Worm (Caenorhabditis elegans): ENCODE measurements around the gene rpl-16.

Gene rpl-16

DNA sequence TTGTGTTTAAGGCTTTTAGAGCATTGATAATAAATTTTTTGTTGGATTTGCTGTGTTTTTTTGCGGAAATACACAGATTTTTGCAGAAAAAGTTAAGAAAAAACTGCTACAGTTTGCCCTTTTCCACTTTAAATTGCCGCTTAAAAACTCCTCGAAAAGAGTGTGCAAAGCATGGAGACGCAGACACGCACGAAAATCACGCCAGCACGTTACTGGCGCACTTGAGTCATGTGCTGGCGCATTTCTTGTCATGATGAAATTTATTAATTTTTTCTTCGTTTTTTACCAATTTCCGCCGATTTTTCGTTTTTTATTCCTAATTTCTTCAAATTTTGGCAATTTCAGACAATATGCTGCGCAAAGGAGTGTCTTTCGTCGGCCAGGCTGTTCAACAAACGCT, 43.3 kb downstream of the rpl-16 start, which contains the start of gene C34C12.8 (continued):
- peak; percentile 83 for TF ChIP-seq ceh-82 (tag; optimal IDR thresholded peaks at IDR 0.05)

DNA sequence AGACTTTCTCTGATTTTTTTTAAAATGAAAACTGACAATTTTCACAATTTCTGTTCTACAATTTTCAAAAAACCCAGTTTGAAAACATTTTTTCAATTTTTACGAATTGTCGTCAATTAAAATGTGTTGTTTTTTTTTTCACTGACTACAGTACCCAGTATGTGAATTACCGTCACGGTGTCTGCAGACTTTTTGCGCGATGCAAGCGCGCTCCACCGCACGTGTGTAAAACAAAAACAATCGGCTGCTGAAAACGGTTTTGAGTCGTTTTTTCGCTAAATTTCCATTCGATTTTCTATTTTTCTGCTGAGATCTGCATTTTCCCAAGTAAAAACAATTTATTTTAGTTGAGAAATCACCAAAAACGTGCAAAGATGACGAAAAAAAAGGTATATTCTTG, 47.2 kb downstream of the rpl-16 start:
- TF ChIP-seq sea-2 (GFP tag; optimal IDR thresholded peaks at IDR 0.05) (no peak), nhr-43 (tag; optimal IDR thresholded peaks at IDR 0.05; ENCODE audit: poor library complexity, severe bottlenecking) (peak; percentile 97), mml-1 (tag; optimal IDR thresholded peaks at IDR 0.05) (no peak), nhr-67 (tag; optimal IDR thresholded peaks at IDR 0.05) (no peak), hmg-11 (tag; optimal IDR thresholded peaks at IDR 0.05) (peak; percentile 85), ceh-16 (tag; optimal IDR thresholded peaks at IDR 0.05) (no peak), nhr-11 (tag; optimal IDR thresholded peaks at IDR 0.05) (peak; percentile 92), pha-4 (tag; optimal IDR thresholded peaks at IDR 0.05) (peak; percentile 99), ZK546.5 (tag; optimal IDR thresholded peaks at IDR 0.05) (peak; percentile 65), nhr-77 (tag; optimal IDR thresholded peaks at IDR 0.05) (peak; percentile 83), ama-1 (optimal IDR thresholded peaks at IDR 0.05) (peak; percentile 78), unc-39 (tag; optimal IDR thresholded peaks at IDR 0.05) (peak; percentile 13), pqm-1 (tag; optimal IDR thresholded peaks at IDR 0.05) (peak; percentile 90), ztf-4 (tag; optimal IDR thresholded peaks at IDR 0.05) (peak; percentile 89), ceh-9 (tag; optimal IDR thresholded peaks at IDR 0.05) (no peak), elt-2 (tag; optimal IDR thresholded peaks at IDR 0.05) (peak; percentile 88), skn-1 (tag; optimal IDR thresholded peaks at IDR 0.05) (peak; percentile 93), aly-2 (tag; optimal IDR thresholded peaks at IDR 0.05) (peak; percentile 67), egl-27 (tag; optimal IDR thresholded peaks at IDR 0.05) (peak; percentile 79), zag-1 (tag; optimal IDR thresholded peaks at IDR 0.05) (peak; percentile 80), fkh-10 (GFP tag; optimal IDR thresholded peaks at IDR 0.05) (peak; percentile 90), jun-1 (tag; optimal IDR thresholded peaks at IDR 0.05) (peak; percentile 96), ceh-82 (tag; optimal IDR thresholded peaks at IDR 0.05) (peak; percentile 92), daf-12 (tag; optimal IDR thresholded peaks at IDR 0.05) (peak; percentile 38), elt-1 (tag; optimal IDR thresholded peaks at IDR 0.05) (peak; percentile 79), elt-3 (tag; optimal IDR thresholded peaks at IDR 0.05) (peak; percentile 66 to 95 (median 75)), ztf-11 (tag; optimal IDR thresholded peaks at IDR 0.05) (no peak), mdl-1 (tag; optimal IDR thresholded peaks at IDR 0.05) (peak; percentile 57), snpc-4 (tag; optimal IDR thresholded peaks at IDR 0.05) (peak; percentile 91), nhr-237 (tag; optimal IDR thresholded peaks at IDR 0.05) (peak; percentile 28), nhr-12 (tag; optimal IDR thresholded peaks at IDR 0.05) (no peak), nhr-76 (tag; optimal IDR thresholded peaks at IDR 0.05) (peak; percentile 83), eor-1 (tag; optimal IDR thresholded peaks at IDR 0.05) (no peak), nhr-25 (tag; optimal IDR thresholded peaks at IDR 0.05) (peak; percentile 99), egl-5 (tag; optimal IDR thresholded peaks at IDR 0.05) (peak; percentile 93), R02D3.7 (tag; optimal IDR thresholded peaks at IDR 0.05) (peak; percentile 96), lsy-12 (tag; optimal IDR thresholded peaks at IDR 0.05) (peak; percentile 99), unc-62 (GFP tag; optimal IDR thresholded peaks at IDR 0.05) (peak; percentile 89), nhr-28 (tag; optimal IDR thresholded peaks at IDR 0.05) (peak; percentile 74), nfya-1 (tag; optimal IDR thresholded peaks at IDR 0.05; ENCODE audit: insufficient read depth) (peak; percentile 99), lin-15B (tag; optimal IDR thresholded peaks at IDR 0.05) (peak; percentile 99), fos-1 (tag; optimal IDR thresholded peaks at IDR 0.05) (peak; percentile 77), lin-39 (tag; optimal IDR thresholded peaks at IDR 0.05) (peak; percentile 94), tbx-2 (tag; optimal IDR thresholded peaks at IDR 0.05) (peak; percentile 95), nhr-23 (tag; optimal IDR thresholded peaks at IDR 0.05) (peak; percentile 99), ceh-28 (tag; optimal IDR thresholded peaks at IDR 0.05) (peak; percentile 90), fkh-2 (tag; optimal IDR thresholded peaks at IDR 0.05) (peak; percentile 48)
